Worm (Caenorhabditis elegans) whole organism, L1 larva: ENCODE measurements around the gene mec-17.

Experiments
- aly-2 ChIP-seq: fragments of 150-350 bp; optimal IDR thresholded peaks from 2 replicates; lab custom pipeline; 2014; ENCODE audit warnings: missing biosample characterization, missing genetic modification characterization
- ama-1 ChIP-seq: fragments of 150-350 bp; optimal IDR thresholded peaks from 2 replicates; lab custom pipeline; 2014
- ces-1 ChIP-seq: fragments of 150-350 bp; optimal IDR thresholded peaks from 2 replicates; lab custom pipeline; 2014; ENCODE audit warnings: missing biosample characterization, missing genetic modification reagents, missing genetic modification characterization
- dsc-1 ChIP-seq: sonication (generic microtip); optimal IDR thresholded peaks from 2 replicates; lab custom pipeline; 2016; ENCODE audit warnings: mild to moderate bottlenecking, missing genetic modification characterization, missing compliant biosample characterization
- fkh-10 ChIP-seq: sonication (generic microtip); optimal IDR thresholded peaks from 2 replicates; lab custom pipeline; 2017; ENCODE audit warnings: missing biosample characterization, missing genetic modification reagents, missing genetic modification characterization
- lin-15B ChIP-seq: fragments of 150-350 bp; sonication (generic microtip); optimal IDR thresholded peaks from 3 replicates; lab custom pipeline; 2014; ENCODE audit warnings: missing biosample characterization, missing genetic modification characterization
- lir-3 ChIP-seq: sonication (generic microtip); optimal IDR thresholded peaks from 2 replicates; lab custom pipeline; 2016; ENCODE audit warnings: mild to moderate bottlenecking, missing genetic modification characterization, moderate library complexity, missing compliant biosample characterization; ENCODE audit not compliant: poor library complexity
- nhr-237 ChIP-seq: fragments of 150-350 bp; optimal IDR thresholded peaks from 2 replicates; lab custom pipeline; 2014; ENCODE audit warnings: missing biosample characterization, missing genetic modification characterization
- xbp-1 ChIP-seq: sonication (generic microtip); optimal IDR thresholded peaks from 2 replicates; lab custom pipeline; 2016; ENCODE audit warnings: missing genetic modification characterization, missing compliant biosample characterization

DNA sequence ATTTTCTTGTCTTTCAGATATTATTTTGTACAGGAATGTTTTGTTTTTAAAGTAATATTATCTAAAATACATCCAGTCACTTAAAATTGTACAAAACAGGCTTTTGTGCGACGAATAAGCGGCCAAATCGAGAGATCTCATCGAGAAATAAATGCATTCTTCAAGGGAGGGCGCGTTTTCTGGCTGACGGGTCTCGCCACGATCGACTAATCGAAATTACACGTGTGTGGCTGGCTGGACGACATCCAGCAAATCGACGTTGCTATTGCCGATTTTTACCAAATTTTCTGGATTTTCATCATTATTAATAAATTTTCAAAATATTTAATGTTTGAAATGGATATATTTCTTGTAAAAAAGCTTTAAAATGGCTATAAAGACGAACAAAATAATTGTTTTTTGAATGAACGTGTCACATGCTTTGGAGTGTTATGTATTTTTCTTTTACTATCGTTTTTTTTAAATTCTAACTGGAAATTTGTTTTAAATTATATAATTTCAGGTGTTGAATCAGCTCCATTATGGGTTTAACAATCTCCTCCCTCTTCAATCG is 4.9 kb downstream of the mec-17 start, which contains the start of gene arf-5:
- no peak for TF ChIP-seq ama-1 (lab: Kevin White, UChicago)
- TF ChIP-seq nhr-237, result no peak
- TF ChIP-seq dsc-1 (tag; lab: Kevin White, UChicago), result no peak
- TF ChIP-seq fkh-10 (GFP tag; lab: Kevin White, UChicago), result no peak
- peak; percentile 42 for TF ChIP-seq xbp-1 (tag; lab: Kevin White, UChicago)
- no peak for TF ChIP-seq aly-2 (tag; lab: Kevin White, UChicago)
- TF ChIP-seq lin-15B (tag; lab: Kevin White, UChicago), result no peak
- no peak for TF ChIP-seq lir-3 (tag; lab: Kevin White, UChicago)
- TF ChIP-seq ces-1 (GFP tag; lab: Kevin White, UChicago), result no peak
